Fruit fly (Drosophila melanogaster): Measurements from ENCODE around the gene CG7857.
A peak's percentile ranks its signal among the peaks of the same experiment; 100 is the strongest.

The CG7857 gene

DNA sequence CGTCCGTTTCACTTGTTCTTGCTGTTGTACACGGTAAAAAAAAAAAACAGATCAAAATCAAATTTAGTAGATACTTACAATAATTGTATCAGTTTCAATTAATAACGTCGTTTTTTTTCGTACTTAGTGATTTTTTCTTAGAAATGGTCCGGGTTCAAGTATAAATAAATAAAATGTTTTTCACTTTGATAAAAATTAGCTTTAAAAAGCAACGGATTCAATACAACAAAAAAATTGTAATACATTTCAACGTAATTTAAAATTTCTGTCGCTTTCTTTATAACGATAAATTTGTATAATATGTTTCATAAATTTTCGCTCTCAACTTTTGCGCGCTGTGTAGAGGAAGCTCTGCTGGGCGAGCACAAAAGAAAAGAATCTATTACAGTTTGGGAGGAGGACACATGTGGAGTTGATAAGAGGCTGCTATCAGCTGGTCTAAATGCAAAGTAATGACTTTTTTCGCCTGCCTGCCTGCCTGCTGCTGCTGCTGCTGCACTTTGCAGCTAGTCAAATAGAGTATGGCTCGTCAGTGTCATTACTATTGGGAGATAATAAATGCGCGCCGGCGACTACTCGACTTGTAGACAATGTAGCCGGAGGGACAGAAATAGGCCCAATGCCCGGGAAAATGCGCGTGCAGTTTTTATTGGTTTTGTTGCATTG, 33.4 kb upstream of the CG7857 start (continued):
- no peak for TF ChIP-seq CG12071 (GFP tag; optimal IDR thresholded peaks at IDR 0.05)
- TF ChIP-seq gsb-n (tag; optimal IDR thresholded peaks at IDR 0.05): peak; percentile 64
- no peak for TF ChIP-seq sug (tag; optimal IDR thresholded peaks at IDR 0.05)
- no peak for TF ChIP-seq CG3163 (GFP tag; optimal IDR thresholded peaks at IDR 0.05)
- peak; percentile 16 for TF ChIP-seq twi (tag; optimal IDR thresholded peaks at IDR 0.05)
- TF ChIP-seq D (optimal IDR thresholded peaks at IDR 0.05): no peak
- TF ChIP-seq D (GFP tag; optimal IDR thresholded peaks at IDR 0.05): peak; percentile 64
- TF ChIP-seq CG4730 (GFP tag; IDR thresholded peaks at IDR 0.05): no peak
- TF ChIP-seq dm (GFP tag; optimal IDR thresholded peaks at IDR 0.05): peak; percentile 9
- no peak for TF ChIP-seq B-H1 (GFP tag; IDR thresholded peaks at IDR 0.05)
- TF ChIP-seq CG6854 (GFP tag; optimal IDR thresholded peaks at IDR 0.05): peak; percentile 54
- TF ChIP-seq CrebB (tag; optimal IDR thresholded peaks at IDR 0.05): no peak
- TF ChIP-seq Atf6 (GFP tag; IDR thresholded peaks at IDR 0.05): no peak; the same call in 1 of the 2 replicates
- peak; percentile 29 for TF ChIP-seq CG30431 (GFP tag; optimal IDR thresholded peaks at IDR 0.05)
- TF ChIP-seq Dfd (GFP tag; optimal IDR thresholded peaks at IDR 0.05): no peak
- TF ChIP-seq pzg (GFP tag; optimal IDR thresholded peaks at IDR 0.05): no peak
- TF ChIP-seq CG11504 (tag; optimal IDR thresholded peaks at IDR 0.05): peak; percentile 85
- TF ChIP-seq vvl (GFP tag; IDR thresholded peaks at IDR 0.05): peak; percentile 35
- no peak for TF ChIP-seq inv (GFP tag; IDR thresholded peaks at IDR 0.05; ENCODE audit: partially characterized antibody)
- TF ChIP-seq bigmax (GFP tag; optimal IDR thresholded peaks at IDR 0.05): no peak
- TF ChIP-seq Hr78 (GFP tag; optimal IDR thresholded peaks at IDR 0.05): peak in 1 of 2 experiments; percentile 35
- TF ChIP-seq Camta (GFP tag; optimal IDR thresholded peaks at IDR 0.05): peak; percentile 35
- TF ChIP-seq CG7556 (GFP tag; optimal IDR thresholded peaks at IDR 0.05): peak; percentile 82
- TF ChIP-seq cg (GFP tag; optimal IDR thresholded peaks at IDR 0.05): no peak
- TF ChIP-seq seq (GFP tag; IDR thresholded peaks at IDR 0.05): peak; percentile 62
- TF ChIP-seq kah (GFP tag; optimal IDR thresholded peaks at IDR 0.05): peak; percentile 41
- no peak for TF ChIP-seq MTF-1 (GFP tag; optimal IDR thresholded peaks at IDR 0.05; ENCODE audit: borderline replicate concordance)
- TF ChIP-seq lilli (GFP tag; optimal IDR thresholded peaks at IDR 0.05): peak; percentile 63
- no peak for TF ChIP-seq CG11560 (tag; IDR thresholded peaks at IDR 0.05)
- TF ChIP-seq CG10979 (tag; optimal IDR thresholded peaks at IDR 0.05): peak; percentile 76
- TF ChIP-seq CG3726 (GFP tag; IDR thresholded peaks at IDR 0.05): no peak
- no peak for TF ChIP-seq sc (optimal IDR thresholded peaks at IDR 0.05)
- TF ChIP-seq sc (GFP tag; optimal IDR thresholded peaks at IDR 0.05): peak; percentile 69
- TF ChIP-seq CG12391 (tag; optimal IDR thresholded peaks at IDR 0.05): peak; percentile 81
- TF ChIP-seq CG15269 (tag; optimal IDR thresholded peaks at IDR 0.05): peak; percentile 78
- peak; percentile 83 for TF ChIP-seq Sox102F (GFP tag; optimal IDR thresholded peaks at IDR 0.05)
- TF ChIP-seq CG12104 (GFP tag; optimal IDR thresholded peaks at IDR 0.05): peak; percentile 58
- TF ChIP-seq ewg (GFP tag; optimal IDR thresholded peaks at IDR 0.05): peak; percentile 50
- peak; percentile 32 for TF ChIP-seq slp2 (GFP tag; optimal IDR thresholded peaks at IDR 0.05)
- TF ChIP-seq MBD-R2 (GFP tag; IDR thresholded peaks at IDR 0.05): no peak
- TF ChIP-seq Jarid2 (GFP tag; optimal IDR thresholded peaks at IDR 0.05): no peak
- TF ChIP-seq Trl (optimal IDR thresholded peaks at IDR 0.05): no peak
- peak; percentile 52 for TF ChIP-seq Trl (GFP tag; optimal IDR thresholded peaks at IDR 0.05)
- no peak for TF ChIP-seq CG2129 (GFP tag; IDR thresholded peaks at IDR 0.05; ENCODE audit: partially characterized antibody)
- TF ChIP-seq HLH54F (GFP tag; optimal IDR thresholded peaks at IDR 0.05): peak; percentile 10
- peak; percentile 62 for TF ChIP-seq stc (GFP tag; IDR thresholded peaks at IDR 0.05)
- TF ChIP-seq CG2875 (GFP tag; optimal IDR thresholded peaks at IDR 0.05): peak; percentile 50
- TF ChIP-seq caup (GFP tag; optimal IDR thresholded peaks at IDR 0.05; ENCODE audit: severe bottlenecking): no peak
- peak; percentile 24 for TF ChIP-seq CG6813 (GFP tag; optimal IDR thresholded peaks at IDR 0.05)
- no peak for TF ChIP-seq lbe (GFP tag; optimal IDR thresholded peaks at IDR 0.05)
